Worm (Caenorhabditis elegans): ENCODE measurements around the gene elo-2.

DNA sequence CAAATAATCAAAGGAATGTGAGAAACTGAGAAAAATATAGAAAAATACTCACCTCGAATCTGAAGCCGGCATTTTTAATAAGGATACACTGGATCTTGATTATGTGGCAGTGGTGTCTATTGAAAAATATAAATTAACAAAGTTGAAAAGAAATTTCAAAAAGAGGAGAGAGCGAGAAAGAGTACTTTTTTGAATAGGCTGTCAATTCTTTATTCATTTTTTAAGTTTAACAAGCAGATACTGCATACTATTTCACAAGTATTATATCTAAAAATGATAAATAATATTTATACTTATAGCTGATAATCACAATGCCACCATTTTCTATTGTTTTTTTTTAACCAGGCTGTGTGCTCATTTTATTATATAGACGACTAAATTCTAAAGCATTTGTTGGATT, 49.5 kb downstream of the elo-2 start, which contains the start of gene npr-26:
- TF ChIP-seq lin-35 (GFP tag; optimal IDR thresholded peaks at IDR 0.05), result no peak
- TF ChIP-seq nfyb-1 (GFP tag; IDR thresholded peaks at IDR 0.05), result no peak
- no peak for TF ChIP-seq pha-4 (tag; optimal IDR thresholded peaks at IDR 0.05)
- TF ChIP-seq cebp-2 (GFP tag; IDR thresholded peaks at IDR 0.05), result no peak
- TF ChIP-seq mxl-1 (tag; optimal IDR thresholded peaks at IDR 0.05), result no peak

Measured in whole organism, young adult.